Worm (Caenorhabditis elegans): ENCODE measurements around the gene mrpl-18.

The mrpl-18 gene

ce11 chrIII:8190505-8190904, 45.7 kb downstream of the mrpl-18 start, which contains the start of gene C50C3.19:
Gene C50C3.19 (plus strand): TSS chrIII:8190805.
- TF ChIP-seq klf-2 (GFP tag; conservative IDR thresholded peaks at IDR 0.05) (no peak), ztf-29 (GFP tag; IDR thresholded peaks at IDR 0.05) (no peak), med-1 (GFP tag; optimal IDR thresholded peaks at IDR 0.05; ENCODE audit: insufficient read depth) (no peak), ztf-23 (GFP tag; IDR thresholded peaks at IDR 0.05) (no peak), cog-1 (tag; optimal IDR thresholded peaks at IDR 0.05) (no peak), T22C8.4 (GFP tag; IDR thresholded peaks at IDR 0.05) (no peak), ref-1 (GFP tag; conservative IDR thresholded peaks at IDR 0.05) (no peak)

- no peak for TF ChIP-seq ref-1 (GFP tag; conservative IDR thresholded peaks at IDR 0.05)
- no peak for TF ChIP-seq T22C8.4 (GFP tag; IDR thresholded peaks at IDR 0.05)
- no peak for TF ChIP-seq klf-2 (GFP tag; conservative IDR thresholded peaks at IDR 0.05)
- no peak for TF ChIP-seq flt-1 (GFP tag; IDR thresholded peaks at IDR 0.05)
- no peak for TF ChIP-seq ztf-23 (GFP tag; IDR thresholded peaks at IDR 0.05)
- no peak for TF ChIP-seq tab-1 (GFP tag; IDR thresholded peaks at IDR 0.05)
- TF ChIP-seq ztf-29 (GFP tag; IDR thresholded peaks at IDR 0.05), result no peak
- no peak for TF ChIP-seq med-1 (GFP tag; optimal IDR thresholded peaks at IDR 0.05; ENCODE audit: insufficient read depth)
- no peak for TF ChIP-seq cog-1 (tag; optimal IDR thresholded peaks at IDR 0.05)
Measured at ce11 chrIII:8191695-8192094, 46.9 kb downstream of the mrpl-18 start, which contains the start of gene C50C3.1. Gene C50C3.1 (plus strand): TSS chrIII:8191995.

All from whole organism, midembryonic.